Worm (Caenorhabditis elegans) whole organism, L2 larva: ENCODE results near the gene F49F1.10.
A peak's percentile ranks its signal among the peaks of the same experiment; 100 is the strongest.

Experiments
- C34F6.9 ChIP-seq: fragments of 150-350 bp; optimal IDR thresholded peaks from 2 replicates; lab custom pipeline; 2014; ENCODE audit warnings: missing biosample characterization, missing genetic modification characterization
- F13H6.1 ChIP-seq: sonication (generic microtip); optimal IDR thresholded peaks from 2 replicates; lab custom pipeline; 2016; ENCODE audit warnings: missing genetic modification characterization, missing compliant biosample characterization
- R02D3.7 ChIP-seq: fragments of 150-350 bp; optimal IDR thresholded peaks from 2 replicates; lab custom pipeline; 2014; ENCODE audit warnings: missing biosample characterization, missing genetic modification characterization
- Y55F3AM.14 ChIP-seq: fragments of 200-800 bp; sonication (Bioruptor generic); optimal IDR thresholded peaks from 2 replicates; lab custom pipeline; 2018; ENCODE audit warnings: mild to moderate bottlenecking, missing genetic modification characterization, missing compliant biosample characterization
- ZK546.5 ChIP-seq: sonication (generic microtip); optimal IDR thresholded peaks from 2 replicates; lab custom pipeline; 2017; ENCODE audit warnings: missing biosample characterization, missing genetic modification characterization
- alr-1 ChIP-seq: fragments of 150-350 bp; optimal IDR thresholded peaks from 2 replicates; lab custom pipeline; 2014; ENCODE audit warnings: missing biosample characterization, missing genetic modification characterization
- blmp-1 ChIP-seq: sonication (generic microtip); optimal IDR thresholded peaks from 2 replicates; lab custom pipeline; 2017; ENCODE audit warnings: missing genetic modification characterization, mild to moderate bottlenecking, missing compliant biosample characterization, antibody characterized with exemption, moderate library complexity; ENCODE audit not compliant: insufficient read depth
- ceh-16 ChIP-seq: fragments of 150-350 bp; optimal IDR thresholded peaks from 2 replicates; lab custom pipeline; 2014; ENCODE audit warnings: missing biosample characterization, missing genetic modification characterization
- ceh-82 ChIP-seq: fragments of 150-350 bp; optimal IDR thresholded peaks from 2 replicates; lab custom pipeline; 2014; ENCODE audit warnings: missing biosample characterization, missing genetic modification characterization
- crh-2 ChIP-seq: sonication (generic microtip); optimal IDR thresholded peaks from 2 replicates; lab custom pipeline; 2017; ENCODE audit warnings: missing biosample characterization, missing genetic modification characterization
- egl-27 ChIP-seq: sonication (generic microtip); optimal IDR thresholded peaks from 3 replicates; lab custom pipeline; 2017; ENCODE audit warnings: missing biosample characterization, missing genetic modification reagents, missing genetic modification characterization
- elt-1 ChIP-seq: fragments of 150-350 bp; optimal IDR thresholded peaks from 2 replicates; lab custom pipeline; 2014; ENCODE audit warnings: missing biosample characterization, missing genetic modification characterization
- fos-1 ChIP-seq: fragments of 150-350 bp; optimal IDR thresholded peaks from 2 replicates; lab custom pipeline; 2014; ENCODE audit warnings: missing biosample characterization, missing genetic modification characterization
- gmeb-1 ChIP-seq: fragments of 150-350 bp; optimal IDR thresholded peaks from 2 replicates; lab custom pipeline; 2014; ENCODE audit warnings: missing biosample characterization, missing genetic modification characterization
- lin-11 ChIP-seq: fragments of 150-350 bp; sonication (generic microtip); optimal IDR thresholded peaks from 2 replicates; lab custom pipeline; 2014; ENCODE audit warnings: missing biosample characterization, missing genetic modification characterization, inconsistent platforms, mixed read lengths
- lin-13 ChIP-seq: fragments of 150-350 bp; optimal IDR thresholded peaks from 2 replicates; lab custom pipeline; 2014; ENCODE audit warnings: missing biosample characterization, missing genetic modification reagents, missing genetic modification characterization
- lin-39 ChIP-seq: fragments of 150-350 bp; optimal IDR thresholded peaks from 2 replicates; lab custom pipeline; 2014; ENCODE audit warnings: missing biosample characterization, missing genetic modification reagents, missing genetic modification characterization
- lsy-2 ChIP-seq, 2 experiments: fragments of 150-350 bp in 1 of 2; sonication (generic microtip) in 1 of 2; optimal IDR thresholded peaks; 2 replicates each; lab custom pipeline; 2014 to 2017; ENCODE audit warnings: missing biosample characterization in 2 of 2, missing genetic modification characterization in 2 of 2
- mab-5 ChIP-seq: fragments of 150-350 bp; optimal IDR thresholded peaks from 2 replicates; lab custom pipeline; 2014; ENCODE audit warnings: missing biosample characterization, missing genetic modification characterization
- mbf-1 ChIP-seq: sonication (generic microtip); optimal IDR thresholded peaks from 2 replicates; lab custom pipeline; 2017; ENCODE audit warnings: missing biosample characterization, missing genetic modification characterization
- mdl-1 ChIP-seq, 2 experiments: fragments of 150-350 bp in 1 of 2; sonication (generic microtip) in 1 of 2; optimal IDR thresholded peaks; 2 replicates each; lab custom pipeline; 2017; ENCODE audit warnings: missing biosample characterization in 2 of 2, missing genetic modification characterization in 2 of 2
- nhr-10 ChIP-seq: sonication (generic microtip); optimal IDR thresholded peaks from 2 replicates; lab custom pipeline; 2017; ENCODE audit warnings: missing biosample characterization, missing genetic modification characterization
- nhr-11 ChIP-seq: fragments of 150-350 bp; optimal IDR thresholded peaks from 2 replicates; lab custom pipeline; 2014; ENCODE audit warnings: missing biosample characterization, missing genetic modification characterization
- nhr-12 ChIP-seq: fragments of 150-350 bp; optimal IDR thresholded peaks from 2 replicates; lab custom pipeline; 2014; ENCODE audit warnings: missing biosample characterization, missing genetic modification characterization
- nhr-129 ChIP-seq: fragments of 150-350 bp; optimal IDR thresholded peaks from 2 replicates; lab custom pipeline; 2014; ENCODE audit warnings: missing biosample characterization, missing genetic modification characterization
- nhr-21 ChIP-seq: fragments of 150-350 bp; optimal IDR thresholded peaks from 2 replicates; lab custom pipeline; 2014; ENCODE audit warnings: missing biosample characterization, missing genetic modification characterization
- nhr-23 ChIP-seq: fragments of 150-350 bp; optimal IDR thresholded peaks from 2 replicates; lab custom pipeline; 2014; ENCODE audit warnings: missing biosample characterization, missing genetic modification reagents, missing genetic modification characterization
- nhr-237 ChIP-seq: fragments of 150-350 bp; optimal IDR thresholded peaks from 2 replicates; lab custom pipeline; 2014; ENCODE audit warnings: missing biosample characterization, missing genetic modification characterization
- nhr-25 ChIP-seq: fragments of 150-350 bp; sonication (generic microtip); optimal IDR thresholded peaks from 3 replicates; lab custom pipeline; 2014; ENCODE audit warnings: missing biosample characterization, missing genetic modification characterization
- nhr-6 ChIP-seq: fragments of 150-350 bp; optimal IDR thresholded peaks from 2 replicates; lab custom pipeline; 2014; ENCODE audit warnings: missing biosample characterization, missing genetic modification characterization
- nhr-77 ChIP-seq: fragments of 150-350 bp; optimal IDR thresholded peaks from 2 replicates; lab custom pipeline; 2014; ENCODE audit warnings: missing biosample characterization, missing genetic modification characterization
- peb-1 ChIP-seq: fragments of 150-350 bp; optimal IDR thresholded peaks from 2 replicates; lab custom pipeline; 2014; ENCODE audit warnings: missing biosample characterization, missing genetic modification characterization
- sem-4 ChIP-seq: fragments of 150-350 bp; optimal IDR thresholded peaks from 2 replicates; lab custom pipeline; 2014; ENCODE audit warnings: missing biosample characterization, missing genetic modification reagents, missing genetic modification characterization
- sma-9 ChIP-seq, 2 experiments: fragments of 150-350 bp in 1 of 2; sonication (generic microtip) in 1 of 2; optimal IDR thresholded peaks; 2 replicates each; lab custom pipeline; 2014 to 2016; ENCODE audit warnings: missing genetic modification characterization in 2 of 2, mild to moderate bottlenecking in 1 of 2, missing biosample characterization in 1 of 2, missing compliant biosample characterization in 1 of 2, missing genetic modification reagents in 1 of 2, moderate library complexity in 1 of 2
- snpc-4 ChIP-seq: fragments of 150-350 bp; optimal IDR thresholded peaks from 2 replicates; lab custom pipeline; 2014; ENCODE audit warnings: missing biosample characterization, missing genetic modification characterization
- unc-39 ChIP-seq: fragments of 150-350 bp; optimal IDR thresholded peaks from 2 replicates; lab custom pipeline; 2014; ENCODE audit warnings: missing biosample characterization, missing genetic modification characterization
- unc-55 ChIP-seq: fragments of 150-350 bp; sonication (generic microtip); optimal IDR thresholded peaks from 3 replicates; lab custom pipeline; 2014; ENCODE audit warnings: missing biosample characterization, missing genetic modification reagents, missing genetic modification characterization
- unc-62 ChIP-seq: fragments of 150-350 bp; optimal IDR thresholded peaks from 2 replicates; lab custom pipeline; 2014; ENCODE audit warnings: missing biosample characterization, missing genetic modification reagents, missing genetic modification characterization
- ztf-1 ChIP-seq: fragments of 200-800 bp; sonication (Bioruptor generic); conservative IDR thresholded peaks from 2 replicates; pipeline ENCODE4 v1.3.6; 2022; ENCODE audit warnings: missing genetic modification characterization, missing compliant biosample characterization
- ztf-11 ChIP-seq: sonication (generic microtip); optimal IDR thresholded peaks from 2 replicates; lab custom pipeline; 2017; ENCODE audit warnings: missing biosample characterization, missing genetic modification characterization

Gene F49F1.10

ce11 chrIV:4176659-4177058 is 37.7 kb upstream of the F49F1.10 start:
- no peak for TF ChIP-seq lin-11 (tag; lab: Kevin White, UChicago)
- TF ChIP-seq nhr-11 (tag; lab: Kevin White, UChicago) = no peak
- TF ChIP-seq gmeb-1 (tag; lab: Kevin White, UChicago) = no peak
- TF ChIP-seq ceh-82 (tag; lab: Kevin White, UChicago) = no peak
- no peak for TF ChIP-seq unc-55 (GFP tag; lab: Kevin White, UChicago)
- TF ChIP-seq ZK546.5 (tag; lab: Kevin White, UChicago) = no peak
- TF ChIP-seq sma-9 (GFP tag; optimal IDR thresholded peaks at IDR 0.05; lab: Kevin White, UChicago) = no peak
- TF ChIP-seq sma-9 (tag; optimal IDR thresholded peaks at IDR 0.05; lab: Kevin White, UChicago) = no peak
- TF ChIP-seq egl-27 (tag; lab: Kevin White, UChicago) = no peak
- no peak for TF ChIP-seq ztf-1 (GFP tag; lab: Robert Waterston, UW)
- TF ChIP-seq nhr-237 (tag; lab: Kevin White, UChicago) = no peak
- TF ChIP-seq unc-39 (tag; lab: Kevin White, UChicago) = no peak
- TF ChIP-seq alr-1 (tag; lab: Kevin White, UChicago) = no peak
- TF ChIP-seq Y55F3AM.14 (GFP tag; lab: Kevin White, UChicago) = no peak
- TF ChIP-seq R02D3.7 = no peak
- TF ChIP-seq nhr-10 (tag; lab: Kevin White, UChicago) = no peak
- no peak for TF ChIP-seq elt-1
- TF ChIP-seq, all 48 proteins: peak for 0

DNA sequence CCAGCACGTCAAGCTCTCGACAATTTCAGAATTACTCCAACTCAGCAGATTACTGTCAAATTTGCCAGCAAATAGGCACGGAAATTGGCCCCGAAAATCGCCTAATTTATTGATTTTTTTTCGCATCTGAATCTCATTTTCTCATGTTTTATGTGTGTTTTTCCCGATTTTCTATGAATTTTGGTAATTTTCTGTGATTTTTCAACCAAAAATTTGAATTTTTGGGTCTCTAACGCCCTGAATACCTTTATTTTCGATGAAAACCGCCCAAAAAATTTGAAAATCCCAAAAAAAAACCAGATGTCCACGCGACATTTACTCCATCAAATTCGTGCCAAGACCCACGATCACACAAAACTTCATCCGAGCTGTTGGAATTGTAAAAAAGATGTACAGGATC is 37.2 kb upstream of the F49F1.10 start, which contains the start of gene dnj-15:
TSS of gene dnj-15 (plus strand) at position 301 of the 400 bp plus-strand sequence.
- TF ChIP-seq nhr-77 (tag; lab: Kevin White, UChicago) = no peak
- TF ChIP-seq unc-62 (GFP tag; lab: Kevin White, UChicago) = no peak
- TF ChIP-seq nhr-237 (tag; lab: Kevin White, UChicago) = no peak
- TF ChIP-seq mdl-1 (tag; optimal IDR thresholded peaks at IDR 0.05; lab: Kevin White, UChicago) = no peak
- no peak for TF ChIP-seq F13H6.1 (tag; lab: Kevin White, UChicago)
- no peak for TF ChIP-seq nhr-129 (tag; lab: Kevin White, UChicago)
- no peak for TF ChIP-seq fos-1
- no peak for TF ChIP-seq gmeb-1 (tag; lab: Kevin White, UChicago)
- TF ChIP-seq, all 48 proteins: peak for 0

DNA sequence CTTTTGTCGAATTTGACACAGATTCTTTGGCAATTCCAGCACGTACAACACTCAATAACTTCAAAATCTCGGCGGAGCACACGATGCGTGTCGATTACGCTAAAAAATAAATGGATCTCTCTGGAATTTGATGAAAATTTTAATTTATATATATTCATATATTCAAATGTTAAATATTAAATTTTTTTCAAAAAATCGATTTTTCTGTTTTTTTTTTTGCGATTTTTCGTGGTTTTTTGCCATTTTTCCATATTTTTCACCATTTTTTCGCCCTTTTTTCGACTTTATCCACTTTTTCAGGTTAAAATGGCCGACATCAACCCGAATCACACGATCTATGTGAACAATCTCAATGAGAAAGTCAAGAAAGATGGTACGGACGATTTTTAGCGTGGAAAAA is 34.9 kb upstream of the F49F1.10 start, which contains the start of gene rnp-3:
TSS of gene rnp-3 (plus strand) at position 301 of the 400 bp plus-strand sequence.
- TF ChIP-seq egl-27 (tag; lab: Kevin White, UChicago) (no peak), sma-9 (GFP tag; optimal IDR thresholded peaks at IDR 0.05; lab: Kevin White, UChicago) (no peak), sma-9 (tag; optimal IDR thresholded peaks at IDR 0.05; lab: Kevin White, UChicago) (no peak), snpc-4 (tag; lab: Kevin White, UChicago) (no peak)

ce11 chrIV:4172242-4172641 is 33.3 kb upstream of the F49F1.10 start:
- TF ChIP-seq egl-27 (tag; lab: Kevin White, UChicago) (no peak), elt-1 (no peak), alr-1 (tag; lab: Kevin White, UChicago) (no peak), nhr-10 (tag; lab: Kevin White, UChicago) (no peak), nhr-12 (tag; lab: Kevin White, UChicago) (no peak), nhr-129 (tag; lab: Kevin White, UChicago) (no peak), sem-4 (no peak), nhr-21 (tag; lab: Kevin White, UChicago) (no peak), nhr-77 (tag; lab: Kevin White, UChicago) (no peak), nhr-23 (tag; lab: Kevin White, UChicago) (no peak)

ce11 chrIV:4171531-4172163 is 32.7 kb upstream of the F49F1.10 start, which contains the start of the genes K08D10.13 and rnp-2:
Gene K08D10.13, minus strand, starts transcription at chrIV:4171581.
Gene rnp-2, plus strand, starts transcription at chrIV:4172076.
- TF ChIP-seq nhr-25 (tag; lab: Kevin White, UChicago) (no peak), mab-5 (tag; lab: Kevin White, UChicago) (no peak), elt-1 (no peak), nhr-77 (tag; lab: Kevin White, UChicago) (no peak), ztf-1 (GFP tag; lab: Robert Waterston, UW) (no peak), nhr-23 (tag; lab: Kevin White, UChicago) (no peak), mdl-1 (tag; optimal IDR thresholded peaks at IDR 0.05; lab: Kevin White, UChicago) (no peak), gmeb-1 (tag; lab: Kevin White, UChicago) (peak; percentile 60), nhr-6 (tag; lab: Kevin White, UChicago) (no peak), mbf-1 (tag; lab: Kevin White, UChicago) (no peak), lin-13 (GFP tag; lab: Kevin White, UChicago) (no peak), unc-55 (GFP tag; lab: Kevin White, UChicago) (peak; percentile 52), lin-11 (tag; lab: Kevin White, UChicago) (no peak), unc-62 (GFP tag; lab: Kevin White, UChicago) (no peak), blmp-1 (no peak), lsy-2 (tag; optimal IDR thresholded peaks at IDR 0.05; lab: Kevin White, UChicago) (peak; percentile 22 to 79), crh-2 (tag; lab: Kevin White, UChicago) (no peak), nhr-10 (tag; lab: Kevin White, UChicago) (no peak), lin-39 (tag; lab: Kevin White, UChicago) (no peak), ztf-11 (tag; lab: Kevin White, UChicago) (no peak), fos-1 (no peak), unc-39 (tag; lab: Kevin White, UChicago) (no peak), nhr-12 (tag; lab: Kevin White, UChicago) (no peak), peb-1 (tag; lab: Kevin White, UChicago) (no peak), ZK546.5 (tag; lab: Kevin White, UChicago) (no peak), snpc-4 (tag; lab: Kevin White, UChicago) (no peak), ceh-16 (tag; lab: Kevin White, UChicago) (no peak), C34F6.9 (tag; lab: Kevin White, UChicago) (peak; percentile 60)
